Worm (Caenorhabditis elegans) whole organism, late embryonic: Measurements from ENCODE around the gene bra-1.

Experiments used
- C08G9.2 ChIP-seq: sonication (generic microtip); optimal IDR thresholded peaks from 2 replicates; lab custom pipeline; 2016; ENCODE audit warnings: mild to moderate bottlenecking, missing genetic modification characterization, moderate library complexity, missing compliant biosample characterization
- C38D4.7 ChIP-seq: fragments of 200-800 bp; sonication (Bioruptor generic); optimal IDR thresholded peaks from 2 replicates; lab custom pipeline; 2018; ENCODE audit warnings: mild to moderate bottlenecking, missing genetic modification characterization, moderate library complexity, missing compliant biosample characterization
- K02D7.2 ChIP-seq: sonication (generic microtip); optimal IDR thresholded peaks from 2 replicates; lab custom pipeline; 2017; ENCODE audit warnings: mild to moderate bottlenecking, missing genetic modification characterization, missing compliant biosample characterization
- ceh-14 ChIP-seq: sonication (generic microtip); optimal IDR thresholded peaks from 2 replicates; lab custom pipeline; 2016; ENCODE audit warnings: missing genotype, missing genetic modification characterization, missing compliant biosample characterization
- ceh-18 ChIP-seq: sonication (generic microtip); optimal IDR thresholded peaks from 2 replicates; lab custom pipeline; 2016; ENCODE audit warnings: missing genetic modification characterization, missing compliant biosample characterization
- ceh-2 ChIP-seq: sonication (generic microtip); optimal IDR thresholded peaks from 2 replicates; lab custom pipeline; 2016; ENCODE audit warnings: missing genotype, missing genetic modification characterization, missing compliant biosample characterization
- ceh-22 ChIP-seq: sonication (generic microtip); optimal IDR thresholded peaks from 2 replicates; lab custom pipeline; 2017; ENCODE audit warnings: missing biosample characterization, missing genetic modification characterization
- ceh-24 ChIP-seq: sonication (generic microtip); optimal IDR thresholded peaks from 2 replicates; lab custom pipeline; 2016; ENCODE audit warnings: mild to moderate bottlenecking, missing genetic modification characterization, missing compliant biosample characterization
- ceh-31 ChIP-seq: sonication (generic microtip); optimal IDR thresholded peaks from 2 replicates; lab custom pipeline; 2016; ENCODE audit warnings: missing genetic modification characterization, missing compliant biosample characterization
- ceh-45 ChIP-seq: fragments of 200-800 bp; sonication (Bioruptor generic); IDR thresholded peaks from 2 replicates; pipeline ENCODE4 v1.3.6; 2022; ENCODE audit warnings: missing genetic modification reagents, missing genetic modification characterization, missing compliant biosample characterization
- ceh-48 ChIP-seq: sonication (generic microtip); optimal IDR thresholded peaks from 2 replicates; lab custom pipeline; 2016; ENCODE audit warnings: missing genetic modification characterization, inconsistent platforms, missing compliant biosample characterization
- ceh-9 ChIP-seq: sonication (generic microtip); optimal IDR thresholded peaks from 2 replicates; lab custom pipeline; 2016; ENCODE audit warnings: mild to moderate bottlenecking, missing genetic modification characterization, inconsistent platforms, missing compliant biosample characterization
- ets-4 ChIP-seq: sonication (generic microtip); optimal IDR thresholded peaks from 2 replicates; lab custom pipeline; 2016; ENCODE audit warnings: missing genetic modification characterization, missing compliant biosample characterization
- gmeb-2 ChIP-seq: sonication (generic microtip); optimal IDR thresholded peaks from 2 replicates; lab custom pipeline; 2016; ENCODE audit warnings: missing genetic modification characterization, inconsistent platforms, missing compliant biosample characterization
- hlh-30 ChIP-seq: sonication (generic microtip); optimal IDR thresholded peaks from 2 replicates; lab custom pipeline; 2017; ENCODE audit warnings: antibody characterized with exemption, missing genetic modification characterization, missing compliant biosample characterization; ENCODE audit not compliant: insufficient read depth
- hlh-6 ChIP-seq: sonication (generic microtip); optimal IDR thresholded peaks from 2 replicates; lab custom pipeline; 2016; ENCODE audit warnings: missing genotype, missing genetic modification characterization, missing compliant biosample characterization
- lim-6 ChIP-seq: sonication (generic microtip); optimal IDR thresholded peaks from 2 replicates; lab custom pipeline; 2016; ENCODE audit warnings: missing genetic modification characterization, missing compliant biosample characterization
- lin-11 ChIP-seq: fragments of 200-800 bp; sonication (Bioruptor generic); optimal IDR thresholded peaks from 2 replicates; lab custom pipeline; 2018; ENCODE audit warnings: mild to moderate bottlenecking, missing genetic modification characterization, missing compliant biosample characterization
- madf-2 ChIP-seq: sonication (generic microtip); optimal IDR thresholded peaks from 2 replicates; lab custom pipeline; 2017; ENCODE audit warnings: missing genetic modification characterization, missing compliant biosample characterization
- nfya-1 ChIP-seq: sonication (generic microtip); optimal IDR thresholded peaks from 2 replicates; lab custom pipeline; 2017; ENCODE audit warnings: missing genetic modification characterization, mild to moderate bottlenecking, missing compliant biosample characterization, antibody characterized with exemption, moderate library complexity
- npax-4 ChIP-seq: sonication (generic microtip); optimal IDR thresholded peaks from 2 replicates; lab custom pipeline; 2016; ENCODE audit warnings: missing genetic modification characterization, missing compliant biosample characterization
- pag-3 ChIP-seq: sonication (generic microtip); optimal IDR thresholded peaks from 2 replicates; lab custom pipeline; 2016; ENCODE audit warnings: missing compliant biosample characterization, missing genetic modification characterization, borderline replicate concordance
- pat-9 ChIP-seq: fragments of 200-800 bp; sonication (Bioruptor generic); optimal IDR thresholded peaks from 2 replicates; lab custom pipeline; 2018; ENCODE audit warnings: mild to moderate bottlenecking, missing genetic modification characterization, moderate library complexity, missing compliant biosample characterization
- pha-2 ChIP-seq: sonication (generic microtip); optimal IDR thresholded peaks from 2 replicates; lab custom pipeline; 2017; ENCODE audit warnings: mild to moderate bottlenecking, missing genetic modification characterization, missing compliant biosample characterization
- pqm-1 ChIP-seq: sonication (generic microtip); optimal IDR thresholded peaks from 2 replicates; lab custom pipeline; 2016; ENCODE audit warnings: missing genetic modification characterization, missing compliant biosample characterization
- pros-1 ChIP-seq: fragments of 150-350 bp; optimal IDR thresholded peaks from 2 replicates; lab custom pipeline; 2014; ENCODE audit warnings: missing biosample characterization, missing genetic modification reagents, missing genetic modification characterization
- ref-2 ChIP-seq: sonication (generic microtip); optimal IDR thresholded peaks from 2 replicates; lab custom pipeline; 2016; ENCODE audit warnings: missing genetic modification characterization, missing compliant biosample characterization
- sdc-2 ChIP-seq: sonication (generic microtip); optimal IDR thresholded peaks from 2 replicates; lab custom pipeline; 2016; ENCODE audit warnings: missing genotype, missing genetic modification characterization, missing compliant biosample characterization
- syd-9 ChIP-seq: sonication (generic microtip); optimal IDR thresholded peaks from 2 replicates; lab custom pipeline; 2016; ENCODE audit warnings: mild to moderate bottlenecking, missing genetic modification characterization, moderate library complexity, missing compliant biosample characterization
- tbx-2 ChIP-seq: sonication (generic microtip); optimal IDR thresholded peaks from 2 replicates; lab custom pipeline; 2016; ENCODE audit warnings: missing genetic modification characterization, missing compliant biosample characterization
- ttx-3 ChIP-seq: sonication (generic microtip); optimal IDR thresholded peaks from 2 replicates; lab custom pipeline; 2016; ENCODE audit warnings: missing genetic modification reagents, missing genetic modification characterization, missing compliant biosample characterization
- unc-3 ChIP-seq, 2 experiments: fragments of 200-800 bp in 1 of 2; sonication (Bioruptor generic) in 1 of 2; sonication (generic microtip) in 1 of 2; conservative IDR thresholded peaks in 1 of 2; optimal IDR thresholded peaks in 1 of 2; 2 replicates each; pipeline versions ENCODE4 v1.3.6 to Lab custom; 2016 to 2022; ENCODE audit warnings: missing compliant biosample characterization in 2 of 2, missing genetic modification characterization in 2 of 2, missing genetic modification reagents in 1 of 2
- unc-42 ChIP-seq: sonication (generic microtip); optimal IDR thresholded peaks from 2 replicates; lab custom pipeline; 2016; ENCODE audit warnings: missing genotype, missing genetic modification characterization, missing compliant biosample characterization
- unc-55 ChIP-seq: sonication (generic microtip); optimal IDR thresholded peaks from 2 replicates; lab custom pipeline; 2017; ENCODE audit warnings: missing biosample characterization, missing genetic modification reagents, missing genetic modification characterization
- unc-86 ChIP-seq: sonication (generic microtip); optimal IDR thresholded peaks from 2 replicates; lab custom pipeline; 2016; ENCODE audit warnings: missing genetic modification characterization, missing compliant biosample characterization
- zip-5 ChIP-seq: sonication (generic microtip); optimal IDR thresholded peaks from 2 replicates; lab custom pipeline; 2016; ENCODE audit warnings: missing genetic modification characterization, missing compliant biosample characterization

The bra-1 gene

ce11 chrX:13598021-13598499, at the start of gene bra-1:
bra-1 (plus strand) TSS chrX:13598449.
- TF ChIP-seq pag-3 (tag; lab: Kevin White, UChicago) (peak; percentile 13), hlh-30 (tag; lab: Kevin White, UChicago) (peak; percentile 94), ceh-48 (tag; lab: Kevin White, UChicago) (peak; percentile 47), ttx-3 (tag; lab: Kevin White, UChicago) (peak; percentile 16), pat-9 (tag; lab: Kevin White, UChicago) (no peak), unc-42 (tag; lab: Kevin White, UChicago) (peak; percentile 81), unc-86 (peak; percentile 26), C08G9.2 (peak; percentile 15), ceh-9 (tag; lab: Kevin White, UChicago) (no peak), ceh-2 (tag; lab: Kevin White, UChicago) (peak; percentile 17), unc-3 (GFP tag; conservative IDR thresholded peaks at IDR 0.05; lab: Robert Waterston, UW) (no peak), unc-3 (tag; optimal IDR thresholded peaks at IDR 0.05; lab: Kevin White, UChicago) (no peak), ceh-18 (tag; lab: Kevin White, UChicago) (peak; percentile 21), ref-2 (tag; lab: Kevin White, UChicago) (peak; percentile 32), nfya-1 (tag; lab: Kevin White, UChicago) (peak; percentile 58), hlh-6 (tag; lab: Kevin White, UChicago) (peak; percentile 46), ceh-45 (GFP tag; lab: Robert Waterston, UW) (no peak), pqm-1 (tag; lab: Kevin White, UChicago) (no peak), ceh-22 (tag; lab: Kevin White, UChicago) (no peak), ceh-14 (peak; percentile 66), ceh-24 (no peak), npax-4 (no peak), lim-6 (tag; lab: Kevin White, UChicago) (peak; percentile 64), zip-5 (tag; lab: Kevin White, UChicago) (no peak), tbx-2 (tag; lab: Kevin White, UChicago) (peak; percentile 75), gmeb-2 (tag; lab: Kevin White, UChicago) (no peak), unc-55 (GFP tag; lab: Kevin White, UChicago) (peak; percentile 58), sdc-2 (tag; lab: Kevin White, UChicago) (peak; percentile 79), pros-1 (tag; lab: Kevin White, UChicago) (peak; percentile 4), syd-9 (tag; lab: Kevin White, UChicago) (peak; percentile 25), ceh-31 (peak; percentile 81)
- TF ChIP-seq, all 69 proteins: peak for 20

- TF ChIP-seq ets-4 (tag; lab: Kevin White, UChicago) (no peak), K02D7.2 (tag; lab: Kevin White, UChicago) (no peak)
Observed at ce11 chrX:13550890-13551289, 47.4 kb upstream of the bra-1 start, which contains the start of gene odr-1. odr-1 (minus strand) TSS chrX:13550990.

ce11 chrX:13555098-13555497, 43.2 kb upstream of the bra-1 start:
- TF ChIP-seq ceh-2 (tag; lab: Kevin White, UChicago) (no peak), madf-2 (no peak), ceh-24 (no peak), C38D4.7 (no peak), lin-11 (tag; lab: Kevin White, UChicago) (no peak), pha-2 (no peak), unc-55 (GFP tag; lab: Kevin White, UChicago) (peak; percentile 53), ceh-18 (tag; lab: Kevin White, UChicago) (peak; percentile 32)

- no peak for TF ChIP-seq C08G9.2
- TF ChIP-seq, all 69 proteins: peak for 0
Observed at ce11 chrX:13556066-13556465, 42.2 kb upstream of the bra-1 start, which contains the start of gene glb-20. glb-20 (minus strand) TSS chrX:13556166.
